Worm (Caenorhabditis elegans): Measurements from ENCODE around the gene srg-67.
"Not testable (repeated sequence)": the region's sequence is repeated elsewhere in the genome, so short reads cannot be mapped to it uniquely, and the experiment has no call there.

srg-67 gene

ce11 chrV:5477719-5478118, 14.9 kb upstream of the srg-67 start:
- TF ChIP-seq flt-1 (GFP tag; IDR thresholded peaks at IDR 0.05), result no peak
- TF ChIP-seq scrt-1 (GFP tag; IDR thresholded peaks at IDR 0.05), result no peak
- TF ChIP-seq hnd-1 (tag; optimal IDR thresholded peaks at IDR 0.05), result no peak
- no peak for TF ChIP-seq ceh-13 (GFP tag; optimal IDR thresholded peaks at IDR 0.05)
- no peak for TF ChIP-seq aly-1 (tag; optimal IDR thresholded peaks at IDR 0.05)
- TF ChIP-seq B0310.2 (tag; optimal IDR thresholded peaks at IDR 0.05), result no peak
- TF ChIP-seq tbx-37 (GFP tag; conservative IDR thresholded peaks at IDR 0.05), result no peak
- no peak for TF ChIP-seq ets-7 (tag; optimal IDR thresholded peaks at IDR 0.05)
- TF ChIP-seq F13C5.2 (tag; optimal IDR thresholded peaks at IDR 0.05), result no peak
- TF ChIP-seq tbx-11 (GFP tag; IDR thresholded peaks at IDR 0.05), result no peak
- TF ChIP-seq tra-4 (tag; optimal IDR thresholded peaks at IDR 0.05), result no peak

- not testable (repeated sequence) for TF ChIP-seq tbx-37 (GFP tag; conservative IDR thresholded peaks at IDR 0.05); F13C5.2 (tag; optimal IDR thresholded peaks at IDR 0.05); tra-4 (tag; optimal IDR thresholded peaks at IDR 0.05)
Observed at ce11 chrV:5470930-5471329, 8.1 kb upstream of the srg-67 start, which contains the start of gene ZC317.7. Gene ZC317.7 (minus strand): TSS chrV:5471030.

- not testable (repeated sequence) for TF ChIP-seq ama-1 (optimal IDR thresholded peaks at IDR 0.05); pes-1 (GFP tag; IDR thresholded peaks at IDR 0.05); hnd-1 (tag; optimal IDR thresholded peaks at IDR 0.05)
Observed at ce11 chrV:5468489-5468888, 5.7 kb upstream of the srg-67 start, which contains the start of gene ZC317.6. Gene ZC317.6 (minus strand): TSS chrV:5468589.

- no peak for TF ChIP-seq scrt-1 (GFP tag; IDR thresholded peaks at IDR 0.05)
- TF ChIP-seq tra-4 (tag; optimal IDR thresholded peaks at IDR 0.05), result no peak
- TF ChIP-seq F13C5.2 (tag; optimal IDR thresholded peaks at IDR 0.05), result no peak
- TF ChIP-seq ama-1 (optimal IDR thresholded peaks at IDR 0.05), result no peak
Observed at ce11 chrV:5465335-5465734, 2.5 kb upstream of the srg-67 start, which contains the start of gene srg-68. Gene srg-68 (minus strand): TSS chrV:5465435.

ce11 chrV:5459806-5460205, 3.0 kb downstream of the srg-67 start, which contains the start of gene ZC317.2:
Gene ZC317.2 (plus strand): TSS chrV:5460106.
- no peak for TF ChIP-seq hnd-1 (tag; optimal IDR thresholded peaks at IDR 0.05)
- TF ChIP-seq tra-4 (tag; optimal IDR thresholded peaks at IDR 0.05), result no peak
- no peak for TF ChIP-seq ceh-13 (GFP tag; optimal IDR thresholded peaks at IDR 0.05)
- no peak for TF ChIP-seq sea-1 (GFP tag; conservative IDR thresholded peaks at IDR 0.05)
- no peak for TF ChIP-seq ceh-36 (tag; optimal IDR thresholded peaks at IDR 0.05)
- TF ChIP-seq scrt-1 (GFP tag; IDR thresholded peaks at IDR 0.05), result no peak
- TF ChIP-seq flt-1 (GFP tag; IDR thresholded peaks at IDR 0.05), result no peak
- TF ChIP-seq ets-7 (tag; optimal IDR thresholded peaks at IDR 0.05), result no peak
- TF ChIP-seq ama-1 (optimal IDR thresholded peaks at IDR 0.05), result no peak
- TF ChIP-seq B0310.2 (tag; optimal IDR thresholded peaks at IDR 0.05), result no peak
- TF ChIP-seq aly-1 (tag; optimal IDR thresholded peaks at IDR 0.05), result no peak
- no peak for TF ChIP-seq pes-1 (GFP tag; IDR thresholded peaks at IDR 0.05)
- no peak for TF ChIP-seq hmbx-1 (tag; optimal IDR thresholded peaks at IDR 0.05)
- TF ChIP-seq F13C5.2 (tag; optimal IDR thresholded peaks at IDR 0.05), result no peak
- TF ChIP-seq tbx-11 (GFP tag; IDR thresholded peaks at IDR 0.05), result no peak
- TF ChIP-seq tbx-37 (GFP tag; conservative IDR thresholded peaks at IDR 0.05), result no peak
- TF ChIP-seq hmg-4 (GFP tag; optimal IDR thresholded peaks at IDR 0.05), result no peak

- TF ChIP-seq ceh-36 (tag; optimal IDR thresholded peaks at IDR 0.05), result no peak
- no peak for TF ChIP-seq tbx-37 (GFP tag; conservative IDR thresholded peaks at IDR 0.05)
- TF ChIP-seq ets-7 (tag; optimal IDR thresholded peaks at IDR 0.05), result no peak
- TF ChIP-seq scrt-1 (GFP tag; IDR thresholded peaks at IDR 0.05), result no peak
- no peak for TF ChIP-seq ama-1 (optimal IDR thresholded peaks at IDR 0.05)
- no peak for TF ChIP-seq aly-1 (tag; optimal IDR thresholded peaks at IDR 0.05)
- no peak for TF ChIP-seq pes-1 (GFP tag; IDR thresholded peaks at IDR 0.05)
- TF ChIP-seq flt-1 (GFP tag; IDR thresholded peaks at IDR 0.05), result no peak
- TF ChIP-seq sea-1 (GFP tag; conservative IDR thresholded peaks at IDR 0.05), result no peak
- no peak for TF ChIP-seq F13C5.2 (tag; optimal IDR thresholded peaks at IDR 0.05)
- no peak for TF ChIP-seq B0310.2 (tag; optimal IDR thresholded peaks at IDR 0.05)
- no peak for TF ChIP-seq ceh-13 (GFP tag; optimal IDR thresholded peaks at IDR 0.05)
- TF ChIP-seq hnd-1 (tag; optimal IDR thresholded peaks at IDR 0.05), result no peak
- TF ChIP-seq tra-4 (tag; optimal IDR thresholded peaks at IDR 0.05), result no peak
- TF ChIP-seq hmbx-1 (tag; optimal IDR thresholded peaks at IDR 0.05), result no peak
- TF ChIP-seq hmg-4 (GFP tag; optimal IDR thresholded peaks at IDR 0.05), result no peak
- TF ChIP-seq tbx-11 (GFP tag; IDR thresholded peaks at IDR 0.05), result no peak
Observed at ce11 chrV:5454955-5455354, 7.8 kb downstream of the srg-67 start.

ce11 chrV:5453615-5454014, 9.2 kb downstream of the srg-67 start, which contains the start of gene glc-3:
Gene glc-3 (minus strand): TSS chrV:5453715.
- TF ChIP-seq tra-4 (tag; optimal IDR thresholded peaks at IDR 0.05) (no peak), hmg-4 (GFP tag; optimal IDR thresholded peaks at IDR 0.05) (no peak), pes-1 (GFP tag; IDR thresholded peaks at IDR 0.05) (no peak), ceh-36 (tag; optimal IDR thresholded peaks at IDR 0.05) (no peak), scrt-1 (GFP tag; IDR thresholded peaks at IDR 0.05) (no peak), B0310.2 (tag; optimal IDR thresholded peaks at IDR 0.05) (no peak), F13C5.2 (tag; optimal IDR thresholded peaks at IDR 0.05) (no peak), hnd-1 (tag; optimal IDR thresholded peaks at IDR 0.05) (no peak), tbx-11 (GFP tag; IDR thresholded peaks at IDR 0.05) (no peak), ama-1 (optimal IDR thresholded peaks at IDR 0.05) (no peak), tbx-37 (GFP tag; conservative IDR thresholded peaks at IDR 0.05) (no peak), hmbx-1 (tag; optimal IDR thresholded peaks at IDR 0.05) (no peak), ceh-13 (GFP tag; optimal IDR thresholded peaks at IDR 0.05) (no peak), flt-1 (GFP tag; IDR thresholded peaks at IDR 0.05) (no peak), ets-7 (tag; optimal IDR thresholded peaks at IDR 0.05) (no peak)

ce11 chrV:5450742-5451141, 12.1 kb downstream of the srg-67 start:
- TF ChIP-seq pes-1 (GFP tag; IDR thresholded peaks at IDR 0.05), result no peak
- TF ChIP-seq F13C5.2 (tag; optimal IDR thresholded peaks at IDR 0.05), result no peak
- TF ChIP-seq B0310.2 (tag; optimal IDR thresholded peaks at IDR 0.05), result no peak
- TF ChIP-seq ama-1 (optimal IDR thresholded peaks at IDR 0.05), result no peak
- no peak for TF ChIP-seq hmbx-1 (tag; optimal IDR thresholded peaks at IDR 0.05)
- no peak for TF ChIP-seq ceh-36 (tag; optimal IDR thresholded peaks at IDR 0.05)
- no peak for TF ChIP-seq tbx-37 (GFP tag; conservative IDR thresholded peaks at IDR 0.05)

All from whole organism, early embryonic.